Fruit fly (Drosophila melanogaster) whole organism: ENCODE results near the gene Ddx56.
A peak's percentile ranks its signal among the peaks of the same experiment; 100 is the strongest.

Experiments
- CG8478 ChIP-seq: fragments of >200 bp; optimal IDR thresholded peaks from 2 replicates; lab custom pipeline; 2018; ENCODE audit warnings: inconsistent platforms
- pan ChIP-seq: fragments of >200 bp; optimal IDR thresholded peaks from 2 replicates; lab custom pipeline; 2017
- usp ChIP-seq: fragments of >200 bp; optimal IDR thresholded peaks from 2 replicates; lab custom pipeline; 2017; ENCODE audit warnings: missing biosample characterization, missing genetic modification characterization, mixed read lengths

dm6 chrX:21369149-21369988 is 18.4 kb downstream of the Ddx56 start:
- TF ChIP-seq pan (lab: Kevin White, UChicago): no peak
- peak; percentile 31 for TF ChIP-seq CG8478
- TF ChIP-seq usp (GFP tag; lab: Kevin White, UChicago): no peak
